2 worm cellular contexts compared by ENCODE assay signal in genomic region chrII:12280360-12280759, ce11.
TF ChIP-seq lines count a peak whose summit lies in the region.

ife-5 (plus strand) TSS chrII:12280660.

TF ChIP-seq in whole organism, L4 larva, 104 proteins besides CTCF, POLR2A, EP300 and RAD21:
- TF ChIP-seq T20F7.1 (GFP tag; optimal IDR thresholded peaks at IDR 0.05; lab: Kevin White, UChicago) (peak; percentile 10), zfp-3 (GFP tag; conservative IDR thresholded peaks at IDR 0.05; lab: Robert Waterston, UW) (no peak), Y48G9A.11 (GFP tag; IDR thresholded peaks at IDR 0.05; lab: Robert Waterston, UW) (peak; percentile 38; the same call in 1 of the 2 replicates), hlh-30 (tag; optimal IDR thresholded peaks at IDR 0.05; lab: Kevin White, UChicago; ENCODE audit: insufficient read depth) (no peak), ZK546.5 (tag; optimal IDR thresholded peaks at IDR 0.05; lab: Kevin White, UChicago) (no peak)

TF ChIP-seq in whole organism, young adult, 124 proteins besides CTCF, POLR2A, EP300 and RAD21:
- TF ChIP-seq attf-3 (GFP tag; conservative IDR thresholded peaks at IDR 0.05; lab: Robert Waterston, UW) (0 out of 2 replicates have a peak, but pooled peaks have one; percentile 17), madf-6 (GFP tag; IDR thresholded peaks at IDR 0.05; lab: Robert Waterston, UW) (no peak)
